Worm (Caenorhabditis elegans): ENCODE data around the gene ptr-24.
A peak's percentile ranks its signal among the peaks of the same experiment; 100 is the strongest.

Gene ptr-24

DNA sequence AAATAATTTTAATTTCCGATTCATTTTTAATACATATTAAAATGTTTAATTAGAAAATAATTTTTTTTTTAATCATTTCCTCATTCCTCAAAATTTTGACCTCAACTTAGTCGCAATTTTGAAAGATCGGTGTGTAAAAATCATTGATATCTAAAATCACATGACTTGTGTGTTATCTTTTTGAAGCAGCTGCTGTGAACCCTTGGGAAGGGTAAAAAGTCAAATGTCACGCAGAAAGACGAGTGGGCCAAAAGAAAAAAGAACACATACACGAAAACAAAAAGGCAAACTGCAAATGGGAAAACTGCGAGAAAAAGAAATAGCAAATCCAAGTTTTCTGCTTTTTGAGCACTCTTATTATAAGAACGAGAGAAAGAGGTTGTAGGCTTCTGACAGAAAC, 45.4 kb downstream of the ptr-24 start:
- TF ChIP-seq nfya-1 (tag; optimal IDR thresholded peaks at IDR 0.05; ENCODE audit: insufficient read depth): peak; percentile 28
- no peak for TF ChIP-seq mml-1 (tag; optimal IDR thresholded peaks at IDR 0.05)
- TF ChIP-seq lin-39 (tag; optimal IDR thresholded peaks at IDR 0.05): peak; percentile 67

DNA sequence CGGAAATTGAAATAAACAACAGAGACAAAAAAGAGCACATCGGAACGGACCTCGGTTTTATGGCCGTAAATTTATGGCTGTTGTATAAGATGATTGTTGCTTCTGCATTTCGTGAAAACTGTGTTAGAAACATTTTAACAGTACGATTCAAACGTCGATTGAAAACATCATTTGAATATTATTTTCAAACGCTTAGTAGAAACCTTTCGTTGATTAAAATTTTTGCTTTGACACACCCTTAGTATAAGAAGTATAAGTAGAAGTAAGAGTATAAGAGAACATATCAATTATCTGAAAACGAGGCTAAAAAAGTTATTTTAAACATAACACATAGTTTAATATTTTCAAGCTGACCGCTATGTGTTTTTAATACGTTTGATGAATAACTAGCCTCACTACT, 46.9 kb downstream of the ptr-24 start:
- TF ChIP-seq fos-1 (tag; optimal IDR thresholded peaks at IDR 0.05): no peak

DNA sequence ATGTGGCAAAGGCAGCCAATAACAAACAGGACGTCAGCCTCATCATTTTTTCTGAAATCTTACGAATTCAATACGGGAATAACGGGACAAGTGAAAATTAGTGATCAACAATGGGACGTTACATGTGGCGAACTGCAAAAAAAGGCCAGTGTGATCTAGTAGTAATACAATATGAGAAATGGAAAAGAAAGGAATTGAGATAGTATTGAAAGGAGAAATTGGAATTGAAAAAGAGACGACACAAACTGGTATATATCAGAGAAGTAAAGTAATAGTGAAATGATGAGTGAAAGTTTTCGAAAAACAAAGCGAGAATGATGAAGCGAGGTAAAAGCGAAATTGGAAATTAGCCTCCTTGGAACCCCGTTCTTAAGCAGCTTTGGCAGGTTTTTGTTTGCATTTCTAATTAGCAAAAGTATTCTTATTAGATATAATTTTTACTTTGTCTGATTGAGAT, 49.7 kb downstream of the ptr-24 start, which contains the start of gene C49F8.3:
TSS of gene C49F8.3 (minus strand) at position 51 of the 457 bp plus-strand sequence.
- TF ChIP-seq nhr-237 (tag; optimal IDR thresholded peaks at IDR 0.05) (no peak), nhr-23 (tag; optimal IDR thresholded peaks at IDR 0.05) (peak; percentile 1)

DNA sequence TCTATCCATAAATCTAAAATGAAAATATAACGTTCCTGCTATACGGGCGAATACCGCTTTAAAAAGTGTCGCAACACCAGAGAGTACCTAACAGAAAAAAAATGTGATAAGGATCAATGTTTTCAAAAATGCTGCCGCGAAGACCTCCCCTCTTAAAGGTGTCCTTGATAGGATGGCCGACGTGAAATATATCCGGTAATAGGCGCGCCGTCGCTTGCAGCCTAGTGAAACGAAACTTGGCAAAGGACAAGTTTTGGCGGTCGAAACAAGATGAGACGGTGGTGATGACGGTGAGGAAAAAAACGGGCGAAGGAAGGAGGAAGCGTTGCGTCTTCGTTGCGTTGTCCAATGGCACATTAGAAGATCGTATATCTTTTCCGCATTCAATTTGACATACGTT, 51.0 kb downstream of the ptr-24 start:
- no peak for TF ChIP-seq unc-62 (GFP tag; optimal IDR thresholded peaks at IDR 0.05)
- TF ChIP-seq nhr-77 (tag; optimal IDR thresholded peaks at IDR 0.05): no peak
- peak; percentile 92 for TF ChIP-seq nhr-25 (tag; optimal IDR thresholded peaks at IDR 0.05)
- TF ChIP-seq nfya-1 (tag; optimal IDR thresholded peaks at IDR 0.05; ENCODE audit: insufficient read depth): peak; percentile 9
- TF ChIP-seq fkh-2 (tag; optimal IDR thresholded peaks at IDR 0.05): no peak
- TF ChIP-seq ZK546.5 (tag; optimal IDR thresholded peaks at IDR 0.05): no peak
- no peak for TF ChIP-seq tbx-2 (tag; optimal IDR thresholded peaks at IDR 0.05)
- TF ChIP-seq nhr-67 (tag; optimal IDR thresholded peaks at IDR 0.05): no peak
- TF ChIP-seq pqm-1 (tag; optimal IDR thresholded peaks at IDR 0.05): no peak

DNA sequence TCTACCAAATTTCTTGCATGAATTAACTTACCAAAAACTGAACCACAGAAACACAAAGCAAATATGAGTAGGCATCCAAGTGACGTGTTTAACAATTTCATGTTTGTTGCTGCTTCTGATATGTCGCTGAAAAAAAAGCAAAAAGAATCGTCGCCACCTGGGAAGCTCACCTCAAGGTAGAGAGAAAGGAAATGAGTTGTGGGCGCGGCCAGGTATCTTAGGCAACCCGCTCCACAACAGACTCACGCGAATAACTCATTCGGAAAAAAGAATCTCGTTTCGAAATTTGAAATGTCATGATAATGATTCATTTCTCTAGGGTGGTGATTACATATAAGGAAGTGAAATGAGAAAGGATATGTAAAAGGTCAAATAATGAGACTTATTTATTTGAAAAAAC, 57.1 kb downstream of the ptr-24 start, which contains the start of gene irld-2:
TSS of gene irld-2 (minus strand) at position 101 of the 400 bp plus-strand sequence.
- TF ChIP-seq lsy-12 (tag; optimal IDR thresholded peaks at IDR 0.05) (no peak), pha-4 (tag; optimal IDR thresholded peaks at IDR 0.05) (no peak), mml-1 (tag; optimal IDR thresholded peaks at IDR 0.05) (no peak), ZK546.5 (tag; optimal IDR thresholded peaks at IDR 0.05) (no peak), nhr-67 (tag; optimal IDR thresholded peaks at IDR 0.05) (no peak), jun-1 (tag; optimal IDR thresholded peaks at IDR 0.05) (no peak), ceh-9 (tag; optimal IDR thresholded peaks at IDR 0.05) (no peak), nhr-76 (tag; optimal IDR thresholded peaks at IDR 0.05) (no peak), ztf-4 (tag; optimal IDR thresholded peaks at IDR 0.05) (no peak), mdl-1 (tag; optimal IDR thresholded peaks at IDR 0.05) (no peak), lin-39 (tag; optimal IDR thresholded peaks at IDR 0.05) (no peak), aly-2 (tag; optimal IDR thresholded peaks at IDR 0.05) (no peak), sea-2 (GFP tag; optimal IDR thresholded peaks at IDR 0.05) (no peak), ztf-11 (tag; optimal IDR thresholded peaks at IDR 0.05) (no peak), egl-27 (tag; optimal IDR thresholded peaks at IDR 0.05) (no peak)

DNA sequence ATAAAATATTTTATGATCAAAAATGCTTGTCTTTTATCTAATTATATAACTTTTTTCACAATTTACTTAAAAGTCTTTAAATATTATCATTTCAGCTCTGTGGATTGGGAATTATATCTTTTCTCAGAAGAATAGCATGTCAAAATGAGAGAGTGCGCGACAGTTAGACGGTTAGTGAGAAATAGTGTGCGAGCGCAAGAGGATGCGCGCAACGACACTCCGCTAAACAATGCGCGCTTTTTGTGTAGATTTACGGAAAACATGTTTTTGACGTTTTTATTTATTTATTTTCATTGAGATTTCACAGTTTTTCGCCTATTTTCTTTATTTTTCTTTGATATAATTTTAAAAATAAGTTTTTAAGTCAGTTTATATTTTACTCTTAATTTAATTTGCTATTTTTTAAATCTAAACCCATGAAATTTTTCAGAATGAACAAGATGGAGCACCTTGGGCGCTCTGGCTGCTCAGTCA, 58.8 kb downstream of the ptr-24 start, which contains the start of gene F02C12.3:
TSS of gene F02C12.3 (plus strand) at position 424 of the 474 bp plus-strand sequence.
- TF ChIP-seq lin-15B (tag; optimal IDR thresholded peaks at IDR 0.05) (peak; percentile 91), pha-4 (tag; optimal IDR thresholded peaks at IDR 0.05) (peak; percentile 90), zag-1 (tag; optimal IDR thresholded peaks at IDR 0.05) (no peak), eor-1 (tag; optimal IDR thresholded peaks at IDR 0.05) (no peak), aly-2 (tag; optimal IDR thresholded peaks at IDR 0.05) (no peak), lin-39 (tag; optimal IDR thresholded peaks at IDR 0.05) (peak; percentile 41), nhr-28 (tag; optimal IDR thresholded peaks at IDR 0.05) (no peak), elt-2 (tag; optimal IDR thresholded peaks at IDR 0.05) (peak; percentile 37), nhr-25 (tag; optimal IDR thresholded peaks at IDR 0.05) (peak; percentile 84), unc-62 (GFP tag; optimal IDR thresholded peaks at IDR 0.05) (no peak), nhr-77 (tag; optimal IDR thresholded peaks at IDR 0.05) (no peak), ceh-28 (tag; optimal IDR thresholded peaks at IDR 0.05) (peak; percentile 46), nhr-67 (tag; optimal IDR thresholded peaks at IDR 0.05) (no peak), unc-39 (tag; optimal IDR thresholded peaks at IDR 0.05) (no peak), mml-1 (tag; optimal IDR thresholded peaks at IDR 0.05) (no peak), nhr-76 (tag; optimal IDR thresholded peaks at IDR 0.05) (no peak), nhr-237 (tag; optimal IDR thresholded peaks at IDR 0.05) (no peak), fkh-2 (tag; optimal IDR thresholded peaks at IDR 0.05) (no peak), ztf-11 (tag; optimal IDR thresholded peaks at IDR 0.05) (no peak), skn-1 (tag; optimal IDR thresholded peaks at IDR 0.05) (peak; percentile 66), ama-1 (optimal IDR thresholded peaks at IDR 0.05) (no peak), egl-27 (tag; optimal IDR thresholded peaks at IDR 0.05) (no peak), nfya-1 (tag; optimal IDR thresholded peaks at IDR 0.05; ENCODE audit: insufficient read depth) (peak; percentile 87), tbx-2 (tag; optimal IDR thresholded peaks at IDR 0.05) (peak; percentile 65), pqm-1 (tag; optimal IDR thresholded peaks at IDR 0.05) (peak; percentile 36), egl-5 (tag; optimal IDR thresholded peaks at IDR 0.05) (peak; percentile 46), nhr-23 (tag; optimal IDR thresholded peaks at IDR 0.05) (peak; percentile 88), hmg-11 (tag; optimal IDR thresholded peaks at IDR 0.05) (peak; percentile 74), snpc-4 (tag; optimal IDR thresholded peaks at IDR 0.05) (peak; percentile 47), ceh-82 (tag; optimal IDR thresholded peaks at IDR 0.05) (peak; percentile 41), R02D3.7 (tag; optimal IDR thresholded peaks at IDR 0.05) (peak; percentile 97), elt-1 (tag; optimal IDR thresholded peaks at IDR 0.05) (peak; percentile 13), sea-2 (GFP tag; optimal IDR thresholded peaks at IDR 0.05) (no peak), nhr-12 (tag; optimal IDR thresholded peaks at IDR 0.05) (no peak)
